Worm (Caenorhabditis elegans): ENCODE measurements around the gene F38A1.15.

The F38A1.15 gene

DNA sequence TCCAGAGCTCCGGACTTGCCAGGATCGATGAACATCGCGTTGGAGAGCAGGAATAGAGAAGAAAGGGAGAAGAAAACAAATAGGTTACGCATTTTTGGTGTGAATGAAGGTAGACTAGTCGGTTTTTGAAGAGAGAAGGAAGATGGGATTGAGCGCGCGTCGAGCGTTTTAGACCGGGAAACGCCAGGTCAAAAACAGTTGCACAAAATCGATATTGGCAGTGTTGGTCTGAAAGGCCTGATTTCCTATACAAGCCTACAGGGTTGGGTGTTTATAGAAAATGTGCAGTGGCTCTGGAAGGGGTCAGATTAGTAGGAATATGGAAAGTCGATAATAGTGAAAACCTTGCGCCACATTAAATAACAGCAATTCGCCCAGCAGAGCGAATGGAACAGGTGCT, 38.3 kb downstream of the F38A1.15 start, which contains the start of gene dsl-2:
dsl-2 (minus strand) TSS at position 101 of the 400 bp plus-strand sequence.
- TF ChIP-seq pax-1 (tag; optimal IDR thresholded peaks at IDR 0.05) (no peak), elt-2 (tag; optimal IDR thresholded peaks at IDR 0.05) (no peak)

DNA sequence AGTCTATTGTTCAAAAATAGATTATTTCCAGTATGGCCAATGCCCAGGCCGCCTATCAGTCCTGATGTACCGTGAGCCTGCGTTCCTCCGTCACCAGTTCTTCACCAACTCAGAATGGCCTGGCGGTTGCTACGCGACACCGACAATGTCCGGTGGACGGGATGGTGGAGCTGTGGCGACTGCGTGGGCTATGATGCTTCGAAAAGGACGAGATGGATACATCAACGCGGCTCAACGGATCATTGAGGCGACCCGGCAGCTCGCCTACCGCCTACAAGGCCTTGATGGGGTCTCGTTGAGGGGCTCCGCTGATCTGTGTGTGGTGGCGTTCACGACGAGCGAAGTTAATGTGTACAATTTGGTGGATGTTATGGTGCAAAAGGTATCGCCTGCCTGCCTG, 43.7 kb downstream of the F38A1.15 start:
- TF ChIP-seq pros-1 (tag; optimal IDR thresholded peaks at IDR 0.05) (no peak), lin-11 (tag; optimal IDR thresholded peaks at IDR 0.05) (no peak), ceh-45 (GFP tag; IDR thresholded peaks at IDR 0.05) (no peak), ztf-16 (tag; optimal IDR thresholded peaks at IDR 0.05) (no peak), fkh-6 (tag; optimal IDR thresholded peaks at IDR 0.05) (no peak), madf-2 (tag; optimal IDR thresholded peaks at IDR 0.05) (no peak), rnt-1 (tag; optimal IDR thresholded peaks at IDR 0.05) (no peak), che-1 (tag; optimal IDR thresholded peaks at IDR 0.05) (no peak), hlh-15 (tag; optimal IDR thresholded peaks at IDR 0.05) (no peak)

DNA sequence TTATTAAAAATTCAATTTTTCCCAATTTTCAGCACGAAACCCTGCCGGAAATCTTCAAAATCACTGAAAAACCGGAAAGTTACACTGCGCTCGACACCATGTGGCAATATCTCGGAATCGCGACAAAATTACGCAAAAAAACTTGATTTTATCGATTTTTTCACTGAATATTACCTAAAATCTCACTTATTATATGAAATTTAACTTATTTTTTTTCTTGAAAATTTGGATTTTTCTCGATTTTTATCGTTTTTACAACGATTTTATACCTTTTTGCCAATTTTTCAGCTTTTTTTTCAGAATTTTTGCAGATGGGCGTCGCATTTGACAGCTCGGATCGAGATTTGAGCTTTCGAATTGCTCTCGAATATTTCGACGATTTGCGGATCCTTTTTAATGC, 50.4 kb downstream of the F38A1.15 start, which contains the start of gene spl-3:
spl-3 (plus strand) TSS at position 301 of the 400 bp plus-strand sequence.
- TF ChIP-seq ttx-3 (tag; optimal IDR thresholded peaks at IDR 0.05) (no peak), ceh-18 (tag; optimal IDR thresholded peaks at IDR 0.05) (no peak), ceh-45 (GFP tag; IDR thresholded peaks at IDR 0.05) (no peak), npax-4 (tag; optimal IDR thresholded peaks at IDR 0.05) (no peak), ceh-19 (GFP tag; optimal IDR thresholded peaks at IDR 0.05) (no peak), unc-3 (GFP tag; conservative IDR thresholded peaks at IDR 0.05) (no peak), unc-3 (tag; optimal IDR thresholded peaks at IDR 0.05) (no peak), gmeb-2 (tag; optimal IDR thresholded peaks at IDR 0.05) (no peak), pag-3 (tag; optimal IDR thresholded peaks at IDR 0.05; ENCODE audit: borderline replicate concordance) (no peak), lin-11 (tag; optimal IDR thresholded peaks at IDR 0.05) (no peak), ztf-16 (tag; optimal IDR thresholded peaks at IDR 0.05) (no peak)
